In genomic region chr2L:16540773-16541172, dm6 we compare ENCODE assay signal across 4 fruit fly cellular contexts.
TF ChIP-seq lines count a peak whose summit lies in the region.

No protein-coding gene starts in this region.

- TF ChIP-seq CTCF in whole organism, embryonic (GFP tag; optimal IDR thresholded peaks at IDR 0.05; lab: Kevin White, UChicago), result no peak

TF ChIP-seq in whole organism, embryonic, 481 proteins besides CTCF, POLR2A, EP300 and RAD21 (continues in another document):
- no peak for TF ChIP-seq HLH54F (GFP tag; optimal IDR thresholded peaks at IDR 0.05; lab: Kevin White, UChicago)
- TF ChIP-seq HLH3B (GFP tag; IDR thresholded peaks at IDR 0.05; lab: Robert Waterston, UW), result no peak
- no peak for TF ChIP-seq CG16815 (GFP tag; optimal IDR thresholded peaks at IDR 0.05; lab: Kevin White, UChicago)
- no peak for TF ChIP-seq Xrp1 (GFP tag; IDR thresholded peaks at IDR 0.05; lab: Robert Waterston, UW)
- no peak for TF ChIP-seq her (GFP tag; optimal IDR thresholded peaks at IDR 0.05; lab: Kevin White, UChicago)
- no peak for TF ChIP-seq CG11456 (GFP tag; IDR thresholded peaks at IDR 0.05; lab: Robert Waterston, UW)
- TF ChIP-seq oc (tag; optimal IDR thresholded peaks at IDR 0.05; lab: Kevin White, UChicago), result no peak
- TF ChIP-seq dan (GFP tag; IDR thresholded peaks at IDR 0.05; lab: Robert Waterston, UW), result no peak
- no peak for TF ChIP-seq dmrt11E (tag; optimal IDR thresholded peaks at IDR 0.05; lab: Kevin White, UChicago)
- peak; percentile 57; the same call in 1 of the 2 replicates for TF ChIP-seq Adf1 (GFP tag; IDR thresholded peaks at IDR 0.05; lab: Robert Waterston, UW)
- 0 out of 3 replicates have a peak, but pooled peaks have one; percentile 48 for TF ChIP-seq otp (GFP tag; IDR thresholded peaks at IDR 0.05; lab: Robert Waterston, UW)
- TF ChIP-seq jigr1 (GFP tag; IDR thresholded peaks at IDR 0.05; lab: Robert Waterston, UW), result no peak
- no peak for TF ChIP-seq CG10209 (GFP tag; optimal IDR thresholded peaks at IDR 0.05; lab: Kevin White, UChicago)
- no peak for TF ChIP-seq pnt (GFP tag; optimal IDR thresholded peaks at IDR 0.05; lab: Kevin White, UChicago)
- TF ChIP-seq HHEX (GFP tag; optimal IDR thresholded peaks at IDR 0.05; lab: Kevin White, UChicago), result no peak
- 0 out of 4 replicates have a peak, but pooled peaks have one; percentile 57 for TF ChIP-seq chinmo (GFP tag; IDR thresholded peaks at IDR 0.05; lab: Robert Waterston, UW; ENCODE audit: partially characterized antibody)
- TF ChIP-seq CG12219 (GFP tag; optimal IDR thresholded peaks at IDR 0.05; lab: Kevin White, UChicago), result no peak
- no peak for TF ChIP-seq CG15073 (GFP tag; optimal IDR thresholded peaks at IDR 0.05; lab: Kevin White, UChicago)
- no peak for TF ChIP-seq D (optimal IDR thresholded peaks at IDR 0.05; lab: Kevin White, UChicago)
- no peak for TF ChIP-seq D (GFP tag; optimal IDR thresholded peaks at IDR 0.05; lab: Kevin White, UChicago)
- TF ChIP-seq scrt (GFP tag; optimal IDR thresholded peaks at IDR 0.05; lab: Kevin White, UChicago), result no peak
- no peak for TF ChIP-seq Hr51 (GFP tag; optimal IDR thresholded peaks at IDR 0.05; lab: Kevin White, UChicago)
- TF ChIP-seq ewg (GFP tag; optimal IDR thresholded peaks at IDR 0.05; lab: Kevin White, UChicago), result no peak

TF ChIP-seq in whole organism, prepupa, 60 proteins besides CTCF, POLR2A, EP300 and RAD21:
- TF ChIP-seq fkh (GFP tag; optimal IDR thresholded peaks at IDR 0.05; lab: Kevin White, UChicago) (peak; percentile 82), dsx (GFP tag; optimal IDR thresholded peaks at IDR 0.05; lab: Kevin White, UChicago; ENCODE audit: poor library complexity, severe bottlenecking) (no peak), Sox102F (GFP tag; optimal IDR thresholded peaks at IDR 0.05; lab: Kevin White, UChicago) (no peak)
TF ChIP-seq in whole organism, prepupa: peak in this region for 1.

TF ChIP-seq in whole organism, pupa, 21 proteins besides CTCF, POLR2A, EP300 and RAD21:
- no peak for TF ChIP-seq CG8301 (tag; optimal IDR thresholded peaks at IDR 0.05; lab: Kevin White, UChicago)
- TF ChIP-seq CG10348 (GFP tag; IDR thresholded peaks at IDR 0.05; lab: Robert Waterston, UW), result no peak
- no peak for TF ChIP-seq rn (GFP tag; IDR thresholded peaks at IDR 0.05; lab: Robert Waterston, UW)
- TF ChIP-seq fd96Ca (GFP tag; IDR thresholded peaks at IDR 0.05; lab: Robert Waterston, UW), result 0 out of 3 replicates have a peak, but pooled peaks have one; percentile 37

TF ChIP-seq in whole organism, wandering third instar larva, 38 proteins besides CTCF, POLR2A, EP300 and RAD21:
- TF ChIP-seq Dfd (GFP tag; optimal IDR thresholded peaks at IDR 0.05; lab: Kevin White, UChicago) (peak; percentile 2), jim (GFP tag; optimal IDR thresholded peaks at IDR 0.05; lab: Kevin White, UChicago) (no peak), br (GFP tag; optimal IDR thresholded peaks at IDR 0.05; lab: Kevin White, UChicago) (no peak)
TF ChIP-seq in whole organism, wandering third instar larva: peak in this region for 1.

Comparison
In these comparisons a context has a peak if more than half of its experiments do, and no peak if none do; other contexts are left out.
1. Of the 7 proteins assayed by ChIP-seq in both whole organism, embryonic and whole organism, prepupa: peak only in whole organism, embryonic: CG16779; only in whole organism, prepupa: none; in both: none; in neither: 6.